Worm (Caenorhabditis elegans) whole organism, L1 larva: ENCODE data around the gene aars-1.
A peak's percentile ranks its signal among the peaks of the same experiment; 100 is the strongest.

Experiments used
- blmp-1 ChIP-seq: fragments of 150-350 bp; optimal IDR thresholded peaks from 2 replicates; lab custom pipeline; 2014; ENCODE audit warnings: missing biosample characterization, missing genetic modification characterization
- ceh-8 ChIP-seq: fragments of 200-800 bp; sonication (Bioruptor generic); optimal IDR thresholded peaks from 2 replicates; lab custom pipeline; 2018; ENCODE audit warnings: mild to moderate bottlenecking, missing genetic modification characterization, moderate library complexity, missing compliant biosample characterization
- ceh-82 ChIP-seq, 3 experiments: fragments of 150-350 bp in 1 of 3; sonication (generic microtip) in 2 of 3; optimal IDR thresholded peaks; 2 replicates each; lab custom pipeline; 2014 to 2017; ENCODE audit warnings: missing biosample characterization in 3 of 3, missing genetic modification characterization in 3 of 3
- ceh-90 ChIP-seq: sonication (generic microtip); optimal IDR thresholded peaks from 2 replicates; lab custom pipeline; 2016; ENCODE audit warnings: missing genetic modification characterization, missing compliant biosample characterization
- dpl-1 ChIP-seq, 3 experiments: fragments of 150-350 bp in 2 of 3; sonication (generic microtip) in 1 of 3; optimal IDR thresholded peaks; 2 replicates each; lab custom pipeline; 2014 to 2017; ENCODE audit warnings: missing biosample characterization in 3 of 3, missing genetic modification characterization in 3 of 3, missing genetic modification reagents in 3 of 3
- dsc-1 ChIP-seq: sonication (generic microtip); optimal IDR thresholded peaks from 2 replicates; lab custom pipeline; 2016; ENCODE audit warnings: mild to moderate bottlenecking, missing genetic modification characterization, missing compliant biosample characterization
- efl-1 ChIP-seq, 4 experiments: fragments of 150-350 bp; optimal IDR thresholded peaks in 3 of 4; peaks in 1 of 4; 1 replicate in 1 of 4; 2 replicates in 3 of 4; lab custom pipeline; 2014; ENCODE audit warnings: missing biosample characterization in 2 of 4, missing genetic modification characterization in 2 of 4, missing genetic modification reagents in 2 of 4
- efl-3 ChIP-seq: fragments of 200-800 bp; sonication (Bioruptor generic); optimal IDR thresholded peaks from 2 replicates; lab custom pipeline; 2018; ENCODE audit warnings: mild to moderate bottlenecking, missing genetic modification characterization, missing compliant biosample characterization
- egl-13 ChIP-seq: sonication (generic microtip); optimal IDR thresholded peaks from 2 replicates; lab custom pipeline; 2016; ENCODE audit warnings: missing genotype, missing genetic modification reagents, missing genetic modification characterization, missing compliant biosample characterization
- egl-27 ChIP-seq, 2 experiments: fragments of 150-350 bp in 1 of 2; sonication (generic microtip); optimal IDR thresholded peaks; 3 replicates each; lab custom pipeline; 2017 to 2018; ENCODE audit warnings: missing biosample characterization in 2 of 2, missing genetic modification characterization in 2 of 2, missing genetic modification reagents in 2 of 2
- elt-2 ChIP-seq: sonication (generic microtip); optimal IDR thresholded peaks from 2 replicates; lab custom pipeline; 2016; ENCODE audit warnings: missing genetic modification characterization, mild to moderate bottlenecking, inconsistent platforms, missing compliant biosample characterization, missing genetic modification reagents
- elt-3 ChIP-seq, 6 experiments: fragments of 150-350 bp in 1 of 6; sonication (generic microtip); optimal IDR thresholded peaks; 2 replicates each; lab custom pipeline; 2017 to 2018; ENCODE audit warnings: missing biosample characterization in 6 of 6, missing genetic modification characterization in 6 of 6, inconsistent platforms in 1 of 6
- fkh-10 ChIP-seq: sonication (generic microtip); optimal IDR thresholded peaks from 2 replicates; lab custom pipeline; 2017; ENCODE audit warnings: missing biosample characterization, missing genetic modification reagents, missing genetic modification characterization
- fkh-4 ChIP-seq: sonication (generic microtip); optimal IDR thresholded peaks from 2 replicates; lab custom pipeline; 2016; ENCODE audit warnings: missing compliant biosample characterization, missing genetic modification characterization, borderline replicate concordance
- fos-1 ChIP-seq: fragments of 150-350 bp; optimal IDR thresholded peaks from 2 replicates; lab custom pipeline; 2014; ENCODE audit warnings: missing biosample characterization, missing genetic modification characterization
- hlh-4 ChIP-seq: sonication (generic microtip); optimal IDR thresholded peaks from 2 replicates; lab custom pipeline; 2016; ENCODE audit warnings: mild to moderate bottlenecking, missing genetic modification characterization, missing compliant biosample characterization
- lin-14 ChIP-seq: fragments of 200-800 bp; sonication (Bioruptor generic); optimal IDR thresholded peaks from 2 replicates; lab custom pipeline; 2018; ENCODE audit warnings: mild to moderate bottlenecking, missing genetic modification characterization, moderate library complexity, missing compliant biosample characterization
- lin-15B ChIP-seq: fragments of 150-350 bp; sonication (generic microtip); optimal IDR thresholded peaks from 3 replicates; lab custom pipeline; 2014; ENCODE audit warnings: missing biosample characterization, missing genetic modification characterization
- lin-35 ChIP-seq, 2 experiments: fragments of 150-350 bp; optimal IDR thresholded peaks; 2 replicates each; lab custom pipeline; 2014; ENCODE audit warnings: missing biosample characterization in 2 of 2, missing genetic modification characterization in 2 of 2, missing genetic modification reagents in 2 of 2
- lin-39 ChIP-seq: fragments of 150-350 bp; optimal IDR thresholded peaks from 2 replicates; lab custom pipeline; 2014; ENCODE audit warnings: missing biosample characterization, missing genetic modification reagents, missing genetic modification characterization
- lir-3 ChIP-seq: sonication (generic microtip); optimal IDR thresholded peaks from 2 replicates; lab custom pipeline; 2016; ENCODE audit warnings: mild to moderate bottlenecking, missing genetic modification characterization, moderate library complexity, missing compliant biosample characterization; ENCODE audit not compliant: poor library complexity
- lsy-2 ChIP-seq, 2 experiments: fragments of 150-350 bp; optimal IDR thresholded peaks; 2 replicates each; lab custom pipeline; 2014; ENCODE audit warnings: missing biosample characterization in 2 of 2, missing genetic modification characterization in 2 of 2
- mdl-1 ChIP-seq, 2 experiments: fragments of 150-350 bp; optimal IDR thresholded peaks; 2 replicates each; lab custom pipeline; 2014 to 2017; ENCODE audit warnings: missing biosample characterization in 2 of 2, missing genetic modification characterization in 2 of 2, inconsistent platforms in 1 of 2
- mep-1 ChIP-seq: fragments of 150-350 bp; optimal IDR thresholded peaks from 2 replicates; lab custom pipeline; 2014; ENCODE audit warnings: missing biosample characterization, missing genetic modification characterization
- nhr-12 ChIP-seq: sonication (generic microtip); optimal IDR thresholded peaks from 2 replicates; lab custom pipeline; 2017; ENCODE audit warnings: missing biosample characterization, missing genetic modification characterization
- nhr-19 ChIP-seq: fragments of 200-800 bp; sonication (Bioruptor generic); conservative IDR thresholded peaks from 2 replicates; pipeline ENCODE4 v1.3.6; 2022; ENCODE audit warnings: missing genetic modification characterization, missing compliant biosample characterization
- nhr-20 ChIP-seq: sonication (generic microtip); optimal IDR thresholded peaks from 2 replicates; lab custom pipeline; 2016; ENCODE audit warnings: mild to moderate bottlenecking, missing genetic modification characterization, missing compliant biosample characterization
- nhr-28 ChIP-seq: fragments of 150-350 bp; optimal IDR thresholded peaks from 2 replicates; lab custom pipeline; 2014; ENCODE audit warnings: missing biosample characterization, missing genetic modification characterization
- nhr-71 ChIP-seq: sonication (generic microtip); optimal IDR thresholded peaks from 2 replicates; lab custom pipeline; 2016; ENCODE audit warnings: mild to moderate bottlenecking, missing genetic modification characterization, moderate library complexity, missing compliant biosample characterization
- nhr-76 ChIP-seq: sonication (generic microtip); optimal IDR thresholded peaks from 2 replicates; lab custom pipeline; 2017; ENCODE audit warnings: missing biosample characterization, missing genetic modification characterization
- nhr-77 ChIP-seq: fragments of 150-350 bp; optimal IDR thresholded peaks from 2 replicates; lab custom pipeline; 2014; ENCODE audit warnings: missing biosample characterization, missing genetic modification characterization
- nhr-85 ChIP-seq: sonication (generic microtip); peaks from one replicate; lab custom pipeline; 2016; ENCODE audit warnings: missing genetic modification characterization, inconsistent platforms, missing compliant biosample characterization
- nhr-90 ChIP-seq: sonication (generic microtip); optimal IDR thresholded peaks from 2 replicates; lab custom pipeline; 2016; ENCODE audit warnings: mild to moderate bottlenecking, missing genetic modification characterization, missing compliant biosample characterization; ENCODE audit not compliant: poor library complexity
- pax-3 ChIP-seq: fragments of 200-800 bp; sonication (Bioruptor generic); optimal IDR thresholded peaks from 2 replicates; lab custom pipeline; 2018; ENCODE audit warnings: mild to moderate bottlenecking, missing genetic modification characterization, moderate library complexity, missing compliant biosample characterization
- pqm-1 ChIP-seq: sonication (generic microtip); optimal IDR thresholded peaks from 3 replicates; lab custom pipeline; 2017; ENCODE audit warnings: missing biosample characterization, missing genetic modification characterization
- rnt-1 ChIP-seq: sonication (generic microtip); optimal IDR thresholded peaks from 2 replicates; lab custom pipeline; 2016; ENCODE audit warnings: mild to moderate bottlenecking, missing genetic modification characterization, moderate library complexity, missing compliant biosample characterization
- snpc-4 ChIP-seq: fragments of 150-350 bp; optimal IDR thresholded peaks from 2 replicates; lab custom pipeline; 2014; ENCODE audit warnings: missing biosample characterization, missing genetic modification characterization
- sptf-1 ChIP-seq: fragments of 150-350 bp; optimal IDR thresholded peaks from 2 replicates; lab custom pipeline; 2014; ENCODE audit warnings: missing biosample characterization, missing genetic modification characterization
- unc-130 ChIP-seq: fragments of 150-350 bp; optimal IDR thresholded peaks from 2 replicates; lab custom pipeline; 2017; ENCODE audit warnings: missing biosample characterization, missing genetic modification characterization, inconsistent platforms
- unc-86 ChIP-seq: sonication (generic microtip); optimal IDR thresholded peaks from 2 replicates; lab custom pipeline; 2016; ENCODE audit warnings: missing genetic modification characterization, missing compliant biosample characterization
- unc-98 ChIP-seq: fragments of 200-800 bp; sonication (Bioruptor generic); IDR thresholded peaks from 2 replicates; pipeline ENCODE4 v1.3.6; 2022; ENCODE audit warnings: missing genetic modification characterization, missing compliant biosample characterization
- zip-4 ChIP-seq: fragments of 200-800 bp; sonication (Bioruptor generic); optimal IDR thresholded peaks from 2 replicates; lab custom pipeline; 2018; ENCODE audit warnings: mild to moderate bottlenecking, missing genetic modification characterization, moderate library complexity, missing compliant biosample characterization
- ztf-11 ChIP-seq, 2 experiments: sonication (generic microtip); optimal IDR thresholded peaks; 2 replicates each; lab custom pipeline; 2016 to 2017; ENCODE audit warnings: missing genetic modification characterization in 2 of 2, missing biosample characterization in 1 of 2, missing compliant biosample characterization in 1 of 2
- ztf-4 ChIP-seq: fragments of 150-350 bp; optimal IDR thresholded peaks from 2 replicates; lab custom pipeline; 2014; ENCODE audit warnings: missing biosample characterization, missing genetic modification characterization

aars-1 gene

DNA sequence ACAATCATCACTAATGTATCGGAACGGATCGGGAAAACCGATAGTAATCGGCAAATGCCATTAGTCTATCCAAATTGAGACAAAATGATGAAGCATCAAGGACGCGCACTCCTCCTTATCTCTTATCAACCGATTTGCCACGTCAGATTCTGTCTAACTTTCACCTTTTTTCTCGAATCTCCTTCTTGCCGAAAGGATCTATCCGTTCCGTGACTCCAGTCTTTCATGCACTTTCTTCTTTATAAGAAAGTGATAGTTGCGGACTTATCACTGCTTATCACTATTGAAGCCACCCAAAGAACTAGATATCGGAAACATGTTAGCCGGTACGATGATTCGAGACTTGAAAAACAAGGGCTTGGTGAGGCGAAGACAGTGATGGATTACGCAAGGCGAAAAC lies 37.7 kb upstream of the aars-1 start:
- peak; percentile 28 to 96 (median 84) for TF ChIP-seq elt-3 (tag; optimal IDR thresholded peaks at IDR 0.05; lab: Kevin White, UChicago)
- peak; percentile 100 for TF ChIP-seq blmp-1 (tag; lab: Kevin White, UChicago)
- peak; percentile 7 for TF ChIP-seq nhr-20 (tag; lab: Kevin White, UChicago)
- no peak for TF ChIP-seq nhr-76 (tag; lab: Kevin White, UChicago)

DNA sequence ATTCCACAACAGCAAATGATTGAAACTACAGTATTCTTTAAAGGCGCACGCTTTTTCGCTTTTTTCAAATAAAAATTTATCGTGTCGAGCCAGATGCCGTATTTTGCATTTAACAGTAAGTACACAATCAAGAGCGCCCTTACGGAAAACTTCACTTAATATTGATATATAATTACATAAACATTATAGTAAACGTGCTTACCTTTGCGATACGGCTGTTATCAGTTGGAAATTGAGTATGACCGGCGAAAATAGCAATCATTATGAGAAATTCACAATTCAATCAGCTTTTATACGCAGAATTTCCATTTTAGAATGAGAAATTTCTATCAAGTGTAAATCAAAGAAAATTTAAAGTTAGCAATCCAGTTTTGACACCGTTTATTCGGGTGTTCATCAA lies 35.9 kb upstream of the aars-1 start, which contains the start of gene B0334.20:
Gene B0334.20, minus strand, starts transcription at position 262 of the 400 bp plus-strand sequence.
- TF ChIP-seq egl-13 (tag; lab: Kevin White, UChicago) (no peak), zip-4 (GFP tag; lab: Kevin White, UChicago) (no peak), snpc-4 (no peak), mdl-1 (tag; optimal IDR thresholded peaks at IDR 0.05; lab: Kevin White, UChicago) (no peak), nhr-19 (no peak), lin-35 (GFP tag; optimal IDR thresholded peaks at IDR 0.05; lab: Kevin White, UChicago) (no peak), ceh-90 (tag; lab: Kevin White, UChicago) (no peak), egl-27 (tag; optimal IDR thresholded peaks at IDR 0.05; lab: Kevin White, UChicago) (no peak), ztf-4 (tag; lab: Kevin White, UChicago) (no peak), nhr-20 (tag; lab: Kevin White, UChicago) (no peak), ceh-8 (GFP tag; lab: Kevin White, UChicago) (no peak), lin-14 (GFP tag; lab: Kevin White, UChicago) (no peak), mep-1 (tag; lab: Kevin White, UChicago) (no peak), ceh-82 (tag; optimal IDR thresholded peaks at IDR 0.05; lab: Kevin White, UChicago) (no peak), nhr-76 (tag; lab: Kevin White, UChicago) (no peak), dpl-1 (GFP tag; optimal IDR thresholded peaks at IDR 0.05; lab: Kevin White, UChicago) (no peak)

DNA sequence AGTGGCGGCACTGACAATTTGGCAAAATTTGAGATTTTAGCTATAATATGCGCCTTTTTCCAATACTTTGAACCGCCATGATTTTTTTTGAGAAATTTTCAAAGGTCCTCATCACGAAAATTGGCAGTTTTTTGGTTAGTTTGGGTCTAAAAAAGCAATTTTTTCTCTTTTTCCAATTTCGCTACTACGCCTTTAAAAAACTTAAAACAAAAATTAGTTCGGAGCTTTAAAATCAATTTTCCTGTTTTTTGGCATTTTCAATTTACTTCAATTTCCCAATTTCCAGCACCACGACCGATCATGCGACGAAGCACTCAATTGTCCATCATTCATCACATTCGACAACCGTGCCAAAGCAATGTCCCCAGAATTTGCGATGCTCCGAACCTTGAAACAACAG lies 33.1 kb upstream of the aars-1 start, which contains the start of gene B0334.5:
Gene B0334.5, plus strand, starts transcription at position 301 of the 400 bp plus-strand sequence.
- TF ChIP-seq nhr-77 (tag; lab: Kevin White, UChicago): no peak
- TF ChIP-seq nhr-12 (tag; lab: Kevin White, UChicago): no peak
- no peak for TF ChIP-seq efl-3 (GFP tag; lab: Kevin White, UChicago)
- TF ChIP-seq fkh-4: no peak
- TF ChIP-seq egl-13 (tag; lab: Kevin White, UChicago): no peak
- TF ChIP-seq fos-1 (tag; lab: Kevin White, UChicago): no peak
- no peak for TF ChIP-seq pqm-1 (tag; lab: Kevin White, UChicago)
- no peak for TF ChIP-seq dsc-1 (tag; lab: Kevin White, UChicago)
- no peak for TF ChIP-seq nhr-19
- no peak for TF ChIP-seq nhr-85 (tag; lab: Kevin White, UChicago)
- TF ChIP-seq nhr-28 (tag; lab: Kevin White, UChicago): no peak
- no peak for TF ChIP-seq lin-15B (tag; lab: Kevin White, UChicago)
- TF ChIP-seq mep-1 (tag; lab: Kevin White, UChicago): no peak
- no peak for TF ChIP-seq ztf-4 (tag; lab: Kevin White, UChicago)

DNA sequence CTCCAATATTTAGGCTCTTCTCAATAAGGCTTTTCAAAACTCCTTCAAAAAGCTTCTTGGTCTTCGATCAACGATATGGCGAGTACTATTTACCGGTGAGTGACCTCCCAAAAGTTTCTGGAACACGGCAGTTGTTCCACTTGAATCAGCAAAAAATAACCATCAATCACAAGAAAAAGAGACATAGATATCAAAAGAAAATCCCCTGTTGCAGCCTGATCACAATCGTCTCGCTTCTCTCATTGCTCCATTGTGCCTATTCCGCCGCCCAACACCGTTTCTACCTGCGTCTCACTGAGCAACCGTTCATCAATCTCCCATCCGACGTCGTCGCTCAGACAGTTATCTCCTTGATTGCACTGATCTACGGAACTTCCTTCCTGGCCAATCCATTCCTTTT lies 32.5 kb upstream of the aars-1 start, which contains the start of gene emc-5:
Gene emc-5, plus strand, starts transcription at position 14 of the 400 bp plus-strand sequence.
- peak in 1 of 2 experiments; percentile 42 for TF ChIP-seq lsy-2 (tag; optimal IDR thresholded peaks at IDR 0.05; lab: Kevin White, UChicago)
- no peak for TF ChIP-seq zip-4 (GFP tag; lab: Kevin White, UChicago)
- TF ChIP-seq nhr-19: peak; percentile 31
- TF ChIP-seq egl-27 (tag; optimal IDR thresholded peaks at IDR 0.05; lab: Kevin White, UChicago): no peak
- TF ChIP-seq unc-86 (tag; lab: Kevin White, UChicago): no peak
- TF ChIP-seq blmp-1 (tag; lab: Kevin White, UChicago): no peak
- TF ChIP-seq fkh-10 (GFP tag; lab: Kevin White, UChicago): no peak
- TF ChIP-seq rnt-1 (tag; lab: Kevin White, UChicago): peak; percentile 75
- TF ChIP-seq lin-14 (GFP tag; lab: Kevin White, UChicago): peak; percentile 45
- TF ChIP-seq ztf-4 (tag; lab: Kevin White, UChicago): no peak
- TF ChIP-seq nhr-90: no peak
- no peak for TF ChIP-seq nhr-77 (tag; lab: Kevin White, UChicago)
- TF ChIP-seq lir-3: peak; percentile 14
- TF ChIP-seq nhr-71 (tag; lab: Kevin White, UChicago): peak; percentile 47
- TF ChIP-seq pqm-1 (tag; lab: Kevin White, UChicago): no peak
- TF ChIP-seq pax-3 (tag; lab: Kevin White, UChicago): no peak
- TF ChIP-seq elt-2 (tag; lab: Kevin White, UChicago): no peak
- TF ChIP-seq unc-130: no peak
- no peak for TF ChIP-seq sptf-1 (tag; lab: Kevin White, UChicago)
- TF ChIP-seq lin-39 (tag; lab: Kevin White, UChicago): peak; percentile 73
- no peak for TF ChIP-seq hlh-4 (tag; lab: Kevin White, UChicago)
- TF ChIP-seq ztf-11 (tag; optimal IDR thresholded peaks at IDR 0.05; lab: Kevin White, UChicago): no peak
- TF ChIP-seq efl-1 (optimal IDR thresholded peaks at IDR 0.05; lab: Kevin White, UChicago): peak; percentile 3 to 15
- no peak for TF ChIP-seq efl-1 (GFP tag; optimal IDR thresholded peaks at IDR 0.05 in 1 of 2; lab: Kevin White, UChicago)
- no peak for TF ChIP-seq unc-98 (GFP tag; lab: Robert Waterston, UW)
